Fruit fly (Drosophila melanogaster) whole organism, embryonic: ENCODE data around the gene pix.

Source experiments
- B-H2 ChIP-seq: fragments of 200-800 bp; sonication (Bioruptor generic); optimal IDR thresholded peaks from 2 replicates; lab custom pipeline; 2018; ENCODE audit warnings: missing biosample characterization, mild to moderate bottlenecking, missing genetic modification characterization
- CG11398 ChIP-seq: fragments of 200-800 bp; sonication (Bioruptor generic); optimal IDR thresholded peaks from 2 replicates; lab custom pipeline; 2016; ENCODE audit warnings: missing biosample characterization, missing genetic modification characterization
- CG15269 ChIP-seq: fragments of 200-800 bp; sonication (Bioruptor generic); optimal IDR thresholded peaks from 2 replicates; lab custom pipeline; 2018; ENCODE audit warnings: missing biosample characterization, mild to moderate bottlenecking, missing genetic modification characterization, moderate library complexity
- CG17802 ChIP-seq: fragments of 200-800 bp; sonication (Bioruptor generic); optimal IDR thresholded peaks from 2 replicates; lab custom pipeline; 2018; ENCODE audit warnings: missing biosample characterization, mild to moderate bottlenecking, missing genetic modification characterization, moderate library complexity
- CG18476 ChIP-seq: fragments of 200-800 bp; sonication (Bioruptor generic); optimal IDR thresholded peaks from 2 replicates; lab custom pipeline; 2016; ENCODE audit warnings: missing biosample characterization, mild to moderate bottlenecking, missing genetic modification characterization
- CG2120 ChIP-seq: fragments of 200-800 bp; sonication (Bioruptor generic); optimal IDR thresholded peaks from 3 replicates; lab custom pipeline; 2016; ENCODE audit warnings: missing biosample characterization, missing genetic modification characterization
- CG2129 ChIP-seq: fragments of 200-800 bp; sonication (Bioruptor generic); IDR thresholded peaks from 2 replicates; pipeline ENCODE4 v1.3.6; 2022; ENCODE audit warnings: missing biosample characterization, missing genetic modification characterization; ENCODE audit not compliant: partially characterized antibody
- CG3065 ChIP-seq: fragments of 200-800 bp; sonication (Bioruptor generic); optimal IDR thresholded peaks from 2 replicates; lab custom pipeline; 2016; ENCODE audit warnings: missing biosample characterization, missing genetic modification characterization
- CG32532 ChIP-seq: fragments of 200-800 bp; sonication (Bioruptor generic); IDR thresholded peaks from 2 replicates; pipeline ENCODE4 v1.3.6; 2022; ENCODE audit warnings: missing biosample characterization, missing genetic modification characterization
- CG3847 ChIP-seq: fragments of 200-800 bp; sonication (Bioruptor generic); IDR thresholded peaks from 2 replicates; pipeline ENCODE4 v1.3.6; 2022; ENCODE audit warnings: missing biosample characterization, missing genetic modification characterization
- CG4328 ChIP-seq: fragments of 200-800 bp; sonication (Bioruptor generic); optimal IDR thresholded peaks from 3 replicates; lab custom pipeline; 2017; ENCODE audit warnings: missing biosample characterization, missing genetic modification reagents, missing genetic modification characterization
- CG4424 ChIP-seq: fragments of 200-800 bp; sonication (Bioruptor generic); optimal IDR thresholded peaks from 3 replicates; lab custom pipeline; 2016; ENCODE audit warnings: missing biosample characterization, missing genetic modification characterization
- CG6254 ChIP-seq: fragments of 200-800 bp; sonication (Bioruptor generic); optimal IDR thresholded peaks from 3 replicates; lab custom pipeline; 2017; ENCODE audit warnings: mild to moderate bottlenecking, missing biosample characterization, missing genetic modification reagents, missing genetic modification characterization
- CG7928 ChIP-seq: fragments of 200-800 bp; sonication (Bioruptor generic); optimal IDR thresholded peaks from 2 replicates; lab custom pipeline; 2017; ENCODE audit warnings: missing biosample characterization, mild to moderate bottlenecking, missing genetic modification characterization
- CG8290 ChIP-seq, 3 experiments: fragments of 200-800 bp; sonication (Bioruptor generic); optimal IDR thresholded peaks; 2 replicates each; lab custom pipeline; 2016 to 2019; ENCODE audit warnings: missing biosample characterization in 3 of 3, missing genetic modification characterization in 3 of 3, mild to moderate bottlenecking in 2 of 3, moderate library complexity in 1 of 3
- CG9932 ChIP-seq: fragments of 200-800 bp; sonication (Bioruptor generic); IDR thresholded peaks from 2 replicates; pipeline ENCODE4 v1.3.6; 2022; ENCODE audit warnings: missing biosample characterization, missing genetic modification characterization
- Camta ChIP-seq: fragments of 200-800 bp; sonication (Bioruptor generic); optimal IDR thresholded peaks from 2 replicates; lab custom pipeline; 2016; ENCODE audit warnings: missing biosample characterization, missing genetic modification characterization
- D19B ChIP-seq: fragments of 200-800 bp; sonication (Bioruptor generic); optimal IDR thresholded peaks from 2 replicates; lab custom pipeline; 2017; ENCODE audit warnings: missing biosample characterization, mild to moderate bottlenecking, missing genetic modification characterization
- Deaf1 ChIP-seq: fragments of 200-800 bp; optimal IDR thresholded peaks from 3 replicates; lab custom pipeline; 2019; ENCODE audit warnings: missing biosample characterization, mild to moderate bottlenecking, missing genetic modification characterization, moderate library complexity
- HmgD ChIP-seq: fragments of 200-800 bp; sonication (Bioruptor generic); optimal IDR thresholded peaks from 3 replicates; lab custom pipeline; 2016; ENCODE audit warnings: missing biosample characterization, missing genetic modification characterization
- Hmx ChIP-seq: fragments of 200-800 bp; sonication (Bioruptor generic); optimal IDR thresholded peaks from 2 replicates; lab custom pipeline; 2016; ENCODE audit warnings: missing biosample characterization, missing genetic modification characterization
- Hsf ChIP-seq: fragments of 200-800 bp; sonication (Bioruptor generic); optimal IDR thresholded peaks from 3 replicates; lab custom pipeline; 2016; ENCODE audit warnings: missing biosample characterization, missing genetic modification characterization
- Lim3 ChIP-seq: fragments of 200-800 bp; sonication (Bioruptor generic); IDR thresholded peaks from 2 replicates; pipeline ENCODE4 v1.3.6; 2022; ENCODE audit warnings: missing biosample characterization, missing genetic modification characterization
- Mes4 ChIP-seq: fragments of 200-800 bp; sonication (Bioruptor generic); optimal IDR thresholded peaks from 2 replicates; lab custom pipeline; 2016; ENCODE audit warnings: missing biosample characterization, missing genetic modification characterization
- PHDP ChIP-seq: fragments of 200-800 bp; sonication (Bioruptor generic); optimal IDR thresholded peaks from 3 replicates; lab custom pipeline; 2018; ENCODE audit warnings: missing biosample characterization, mild to moderate bottlenecking, missing genetic modification characterization, moderate library complexity
- Ptx1 ChIP-seq: fragments of 200-800 bp; sonication (Bioruptor generic); IDR thresholded peaks from 2 replicates; pipeline ENCODE4 v1.3.6; 2022; ENCODE audit warnings: missing biosample characterization, missing genetic modification characterization
- Sry-β ChIP-seq: fragments of 200-800 bp; sonication (Bioruptor generic); optimal IDR thresholded peaks from 2 replicates; lab custom pipeline; 2018; ENCODE audit warnings: missing biosample characterization, mild to moderate bottlenecking, missing genetic modification characterization, moderate library complexity
- ap ChIP-seq: fragments of 200-800 bp; sonication (Bioruptor generic); IDR thresholded peaks from 2 replicates; pipeline ENCODE4 v1.3.6; 2022; ENCODE audit warnings: missing biosample characterization, missing genetic modification characterization
- br ChIP-seq: fragments of >200 bp; optimal IDR thresholded peaks from 2 replicates; lab custom pipeline; 2017
- cad ChIP-seq: fragments of >200 bp; optimal IDR thresholded peaks from 2 replicates; lab custom pipeline; 2017; ENCODE audit warnings: missing biosample characterization, missing genetic modification characterization
- chinmo ChIP-seq: fragments of 200-800 bp; sonication (Bioruptor generic); IDR thresholded peaks from 4 replicates; pipeline ENCODE4 v1.3.6; 2022; ENCODE audit warnings: missing biosample characterization, missing genetic modification characterization; ENCODE audit not compliant: partially characterized antibody
- croc ChIP-seq: fragments of 200-800 bp; sonication (Bioruptor generic); conservative IDR thresholded peaks from 3 replicates; pipeline ENCODE4 v1.3.6; 2022; ENCODE audit warnings: missing biosample characterization, missing genetic modification characterization
- crp ChIP-seq, 2 experiments: fragments of 200-800 bp; sonication (Bioruptor generic); optimal IDR thresholded peaks; 2 replicates in 1 of 2; 3 replicates in 1 of 2; lab custom pipeline; 2017; ENCODE audit warnings: missing biosample characterization in 2 of 2, missing genetic modification characterization in 2 of 2, mild to moderate bottlenecking in 1 of 2, moderate library complexity in 1 of 2
- dimm ChIP-seq: fragments of 200-800 bp; sonication (Bioruptor generic); IDR thresholded peaks from 2 replicates; pipeline ENCODE4 v1.3.6; 2022; ENCODE audit warnings: missing biosample characterization, missing genetic modification characterization
- dmrt11E ChIP-seq: fragments of 200-800 bp; sonication (Bioruptor generic); optimal IDR thresholded peaks from 3 replicates; lab custom pipeline; 2018; ENCODE audit warnings: missing biosample characterization, mild to moderate bottlenecking, missing genetic modification characterization, moderate library complexity
- eyg ChIP-seq: fragments of 200-800 bp; sonication (Bioruptor generic); optimal IDR thresholded peaks from 3 replicates; lab custom pipeline; 2016; ENCODE audit warnings: missing biosample characterization, missing genetic modification characterization
- fd102C ChIP-seq: fragments of 200-800 bp; sonication (Bioruptor generic); optimal IDR thresholded peaks from 2 replicates; lab custom pipeline; 2018; ENCODE audit warnings: missing biosample characterization, mild to moderate bottlenecking, missing genetic modification characterization, moderate library complexity
- grn ChIP-seq: fragments of 200-800 bp; sonication (Bioruptor generic); optimal IDR thresholded peaks from 3 replicates; lab custom pipeline; 2017; ENCODE audit warnings: missing biosample characterization, missing genetic modification characterization
- hbn ChIP-seq: fragments of 200-800 bp; sonication (Bioruptor generic); IDR thresholded peaks from 2 replicates; pipeline ENCODE4 v1.3.6; 2022; ENCODE audit warnings: missing biosample characterization, missing genetic modification characterization; ENCODE audit not compliant: partially characterized antibody
- insv ChIP-seq, 2 experiments: fragments of 200-800 bp; sonication (Bioruptor generic); optimal IDR thresholded peaks; 3 replicates each; lab custom pipeline; 2016 to 2018; ENCODE audit warnings: missing biosample characterization in 2 of 2, missing genetic modification characterization in 2 of 2
- knrl ChIP-seq: fragments of 200-800 bp; sonication (Bioruptor generic); IDR thresholded peaks from 3 replicates; pipeline ENCODE4 v1.3.6; 2022; ENCODE audit warnings: missing biosample characterization, missing genetic modification characterization; ENCODE audit not compliant: partially characterized antibody
- lbe ChIP-seq: fragments of 200-800 bp; sonication (Bioruptor generic); optimal IDR thresholded peaks from 2 replicates; lab custom pipeline; 2016; ENCODE audit warnings: missing biosample characterization, mild to moderate bottlenecking, missing genetic modification characterization
- slp2 ChIP-seq: fragments of 200-800 bp; sonication (Bioruptor generic); optimal IDR thresholded peaks from 2 replicates; lab custom pipeline; 2016; ENCODE audit warnings: missing biosample characterization, missing genetic modification characterization
- sqz ChIP-seq: fragments of 200-800 bp; sonication (Bioruptor generic); optimal IDR thresholded peaks from 3 replicates; lab custom pipeline; 2018; ENCODE audit warnings: missing biosample characterization, mild to moderate bottlenecking, missing genetic modification characterization
- tgo ChIP-seq: fragments of 200-800 bp; sonication (Bioruptor generic); IDR thresholded peaks from 3 replicates; pipeline ENCODE4 v1.3.6; 2022; ENCODE audit warnings: missing biosample characterization, missing genetic modification characterization
- trh ChIP-seq: fragments of 200-800 bp; sonication (Bioruptor generic); optimal IDR thresholded peaks from 2 replicates; lab custom pipeline; 2016; ENCODE audit warnings: missing biosample characterization, missing genetic modification characterization
- wek ChIP-seq: fragments of 200-800 bp; sonication (Bioruptor generic); optimal IDR thresholded peaks from 3 replicates; lab custom pipeline; 2018; ENCODE audit warnings: missing biosample characterization, mild to moderate bottlenecking, missing genetic modification characterization, moderate library complexity
- zfh2 ChIP-seq: fragments of 200-800 bp; sonication (Bioruptor generic); optimal IDR thresholded peaks from 2 replicates; lab custom pipeline; 2016; ENCODE audit warnings: missing biosample characterization, missing genetic modification characterization

The pix gene

DNA sequence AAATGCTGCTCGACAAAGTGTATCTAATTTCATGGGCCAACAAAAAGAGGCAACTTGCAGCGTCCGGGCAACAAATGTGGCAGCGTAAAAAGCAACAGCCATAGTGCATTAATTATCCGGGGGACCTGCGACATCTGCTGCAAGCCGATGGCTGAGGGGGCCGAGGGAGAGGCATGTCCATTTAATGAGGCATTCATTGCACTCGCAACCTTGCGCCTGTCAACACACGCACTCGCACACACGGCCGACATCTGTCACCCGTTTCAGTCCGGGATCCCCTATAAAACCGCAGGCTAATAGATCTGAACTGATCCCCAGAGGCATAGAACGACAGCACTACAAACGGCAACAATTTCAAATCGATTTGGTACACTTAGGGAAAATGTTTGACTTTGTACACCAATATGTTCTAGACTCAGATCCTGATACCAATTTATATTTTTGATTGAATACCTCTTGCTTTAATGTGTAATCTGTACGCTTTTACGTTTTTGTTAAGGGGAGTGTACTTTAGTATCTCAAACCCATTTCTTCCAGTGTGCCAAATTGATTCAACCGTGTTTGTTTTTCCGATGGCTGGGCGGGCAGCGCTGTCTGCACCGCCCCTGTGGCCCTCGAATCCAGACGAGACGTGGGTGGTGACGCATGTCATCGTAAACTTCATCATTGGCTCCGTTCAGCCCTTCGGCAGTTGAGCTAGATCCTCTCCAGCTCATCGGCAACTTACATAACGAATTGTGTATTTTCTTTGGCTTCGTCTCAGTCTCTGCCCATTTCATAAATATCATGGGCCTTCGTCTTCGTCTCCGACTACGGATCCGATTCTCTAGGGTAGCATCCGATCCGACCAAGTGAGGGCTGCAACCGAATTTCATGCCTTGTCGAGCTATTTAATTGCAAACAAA lies 37.2 kb upstream of the pix start (continued):
- TF ChIP-seq CG8290 (GFP tag; optimal IDR thresholded peaks at IDR 0.05; lab: Kevin White, UChicago) (peak; percentile 92), CG8290 (tag; optimal IDR thresholded peaks at IDR 0.05; lab: Kevin White, UChicago) (no peak), CG11398 (GFP tag; lab: Kevin White, UChicago) (peak; percentile 16), CG9932 (GFP tag; lab: Robert Waterston, UW) (no peak), CG4328 (peak; percentile 36), Mes4 (GFP tag; lab: Kevin White, UChicago) (peak; percentile 75), dmrt11E (tag; lab: Kevin White, UChicago) (peak; percentile 89), grn (GFP tag; lab: Kevin White, UChicago) (no peak), eyg (no peak), Sry-β (GFP tag; lab: Kevin White, UChicago) (peak; percentile 20), CG17802 (peak; percentile 45), tgo (GFP tag; lab: Robert Waterston, UW) (peak; percentile 68), br (lab: Kevin White, UChicago) (no peak), lbe (GFP tag; lab: Kevin White, UChicago) (no peak), Hmx (GFP tag; lab: Kevin White, UChicago) (peak; percentile 38), trh (peak; percentile 21), CG2129 (GFP tag; lab: Robert Waterston, UW) (no peak), CG2120 (no peak), sqz (peak; percentile 65), CG3847 (GFP tag; lab: Robert Waterston, UW) (peak; percentile 27; the same call in 1 of the 2 replicates), croc (GFP tag; lab: Robert Waterston, UW) (peak; percentile 85), Deaf1 (tag; lab: Kevin White, UChicago) (peak; percentile 61), insv (GFP tag; optimal IDR thresholded peaks at IDR 0.05; lab: Kevin White, UChicago) (no peak), B-H2 (GFP tag; lab: Kevin White, UChicago) (no peak), CG6254 (GFP tag; lab: Kevin White, UChicago) (peak; percentile 83), zfh2 (GFP tag; lab: Kevin White, UChicago) (no peak), slp2 (GFP tag; lab: Kevin White, UChicago) (peak; percentile 59), CG7928 (no peak), PHDP (tag; lab: Kevin White, UChicago) (no peak), cad (GFP tag; lab: Kevin White, UChicago) (no peak), chinmo (no peak), Ptx1 (peak; percentile 69), Lim3 (GFP tag; lab: Robert Waterston, UW) (no peak), Hsf (GFP tag; lab: Kevin White, UChicago) (peak; percentile 68), crp (GFP tag; optimal IDR thresholded peaks at IDR 0.05; lab: Kevin White, UChicago) (peak in 1 of 2 experiments; percentile 8), Camta (GFP tag; lab: Kevin White, UChicago) (peak; percentile 85), hbn (GFP tag; lab: Robert Waterston, UW) (no peak), D19B (no peak), ap (GFP tag; lab: Robert Waterston, UW) (peak; percentile 63), dimm (GFP tag; lab: Robert Waterston, UW) (0 out of 2 replicates have a peak, but pooled peaks have one; percentile 32), CG18476 (peak; percentile 63), wek (no peak), CG3065 (peak; percentile 59), CG32532 (0 out of 2 replicates have a peak, but pooled peaks have one; percentile 27), CG4424 (peak; percentile 84), knrl (GFP tag; lab: Robert Waterston, UW) (no peak), HmgD (GFP tag; lab: Kevin White, UChicago) (peak; percentile 31), CG15269 (tag; lab: Kevin White, UChicago) (no peak), fd102C (GFP tag; lab: Kevin White, UChicago) (peak; percentile 77)
